Worm (Caenorhabditis elegans) whole organism, L1 larva: ENCODE measurements around the gene F47B7.3.

Experiments
- F16B12.6 ChIP-seq: fragments of 150-350 bp; optimal IDR thresholded peaks from 2 replicates; lab custom pipeline; 2014; ENCODE audit warnings: missing biosample characterization, missing genetic modification characterization
- Y116A8C.19 ChIP-seq: sonication (generic microtip); optimal IDR thresholded peaks from 2 replicates; lab custom pipeline; 2016; ENCODE audit warnings: missing compliant biosample characterization, missing genetic modification characterization, borderline replicate concordance
- aly-2 ChIP-seq: fragments of 150-350 bp; optimal IDR thresholded peaks from 2 replicates; lab custom pipeline; 2014; ENCODE audit warnings: missing biosample characterization, missing genetic modification characterization
- blmp-1 ChIP-seq: fragments of 150-350 bp; optimal IDR thresholded peaks from 2 replicates; lab custom pipeline; 2014; ENCODE audit warnings: missing biosample characterization, missing genetic modification characterization
- ceh-63 ChIP-seq: fragments of 200-800 bp; sonication (Bioruptor generic); optimal IDR thresholded peaks from 2 replicates; lab custom pipeline; 2018; ENCODE audit warnings: mild to moderate bottlenecking, missing genetic modification characterization, missing compliant biosample characterization
- ces-1 ChIP-seq: fragments of 150-350 bp; optimal IDR thresholded peaks from 2 replicates; lab custom pipeline; 2014; ENCODE audit warnings: missing biosample characterization, missing genetic modification reagents, missing genetic modification characterization
- dsc-1 ChIP-seq: sonication (generic microtip); optimal IDR thresholded peaks from 2 replicates; lab custom pipeline; 2016; ENCODE audit warnings: mild to moderate bottlenecking, missing genetic modification characterization, missing compliant biosample characterization
- efl-1 ChIP-seq, 4 experiments: fragments of 150-350 bp; optimal IDR thresholded peaks in 3 of 4; peaks in 1 of 4; 1 replicate in 1 of 4; 2 replicates in 3 of 4; lab custom pipeline; 2014; ENCODE audit warnings: missing biosample characterization in 2 of 4, missing genetic modification characterization in 2 of 4, missing genetic modification reagents in 2 of 4
- egl-13 ChIP-seq: sonication (generic microtip); optimal IDR thresholded peaks from 2 replicates; lab custom pipeline; 2016; ENCODE audit warnings: missing genotype, missing genetic modification reagents, missing genetic modification characterization, missing compliant biosample characterization
- egl-27 ChIP-seq, 2 experiments: fragments of 150-350 bp in 1 of 2; sonication (generic microtip); optimal IDR thresholded peaks; 3 replicates each; lab custom pipeline; 2017 to 2018; ENCODE audit warnings: missing biosample characterization in 2 of 2, missing genetic modification characterization in 2 of 2, missing genetic modification reagents in 2 of 2
- elt-2 ChIP-seq: sonication (generic microtip); optimal IDR thresholded peaks from 2 replicates; lab custom pipeline; 2016; ENCODE audit warnings: missing genetic modification characterization, mild to moderate bottlenecking, inconsistent platforms, missing compliant biosample characterization, missing genetic modification reagents
- elt-3 ChIP-seq, 6 experiments: fragments of 150-350 bp in 1 of 6; sonication (generic microtip); optimal IDR thresholded peaks; 2 replicates each; lab custom pipeline; 2017 to 2018; ENCODE audit warnings: missing biosample characterization in 6 of 6, missing genetic modification characterization in 6 of 6, inconsistent platforms in 1 of 6
- ets-5 ChIP-seq: fragments of 200-800 bp; sonication (Bioruptor generic); IDR thresholded peaks from 2 replicates; pipeline ENCODE4 v1.3.6; 2022; ENCODE audit warnings: missing genetic modification characterization, missing compliant biosample characterization
- fkh-4 ChIP-seq: sonication (generic microtip); optimal IDR thresholded peaks from 2 replicates; lab custom pipeline; 2016; ENCODE audit warnings: missing compliant biosample characterization, missing genetic modification characterization, borderline replicate concordance
- fkh-8 ChIP-seq: sonication (generic microtip); optimal IDR thresholded peaks from 2 replicates; lab custom pipeline; 2016; ENCODE audit warnings: mild to moderate bottlenecking, missing genetic modification characterization, missing compliant biosample characterization
- grh-1 ChIP-seq: fragments of 200-800 bp; sonication (Bioruptor generic); IDR thresholded peaks from 2 replicates; pipeline ENCODE4 v1.3.6; 2022; ENCODE audit warnings: missing genetic modification reagents, missing genetic modification characterization, missing compliant biosample characterization
- hpl-2 ChIP-seq: fragments of 150-350 bp; optimal IDR thresholded peaks from 2 replicates; lab custom pipeline; 2014; ENCODE audit warnings: missing biosample characterization, missing genetic modification reagents, missing genetic modification characterization
- isw-1 ChIP-seq: fragments of 200-800 bp; sonication (Bioruptor generic); IDR thresholded peaks from 2 replicates; pipeline ENCODE4 v1.3.6; 2022; ENCODE audit warnings: missing genetic modification characterization, missing compliant biosample characterization
- lin-14 ChIP-seq: fragments of 200-800 bp; sonication (Bioruptor generic); optimal IDR thresholded peaks from 2 replicates; lab custom pipeline; 2018; ENCODE audit warnings: mild to moderate bottlenecking, missing genetic modification characterization, moderate library complexity, missing compliant biosample characterization
- lin-35 ChIP-seq, 2 experiments: fragments of 150-350 bp; optimal IDR thresholded peaks; 2 replicates each; lab custom pipeline; 2014; ENCODE audit warnings: missing biosample characterization in 2 of 2, missing genetic modification characterization in 2 of 2, missing genetic modification reagents in 2 of 2
- lir-3 ChIP-seq: sonication (generic microtip); optimal IDR thresholded peaks from 2 replicates; lab custom pipeline; 2016; ENCODE audit warnings: mild to moderate bottlenecking, missing genetic modification characterization, moderate library complexity, missing compliant biosample characterization; ENCODE audit not compliant: poor library complexity
- lsy-2 ChIP-seq, 2 experiments: fragments of 150-350 bp; optimal IDR thresholded peaks; 2 replicates each; lab custom pipeline; 2014; ENCODE audit warnings: missing biosample characterization in 2 of 2, missing genetic modification characterization in 2 of 2
- mab-9 ChIP-seq: fragments of 200-800 bp; sonication (Bioruptor generic); IDR thresholded peaks from 2 replicates; pipeline ENCODE4 v1.3.6; 2022; ENCODE audit warnings: missing genetic modification reagents, missing genetic modification characterization, missing compliant biosample characterization
- mdl-1 ChIP-seq, 2 experiments: fragments of 150-350 bp; optimal IDR thresholded peaks; 2 replicates each; lab custom pipeline; 2014 to 2017; ENCODE audit warnings: missing biosample characterization in 2 of 2, missing genetic modification characterization in 2 of 2, inconsistent platforms in 1 of 2
- mef-2 ChIP-seq: fragments of 150-350 bp; optimal IDR thresholded peaks from 2 replicates; lab custom pipeline; 2014; ENCODE audit warnings: missing biosample characterization, missing genetic modification characterization
- mep-1 ChIP-seq: fragments of 150-350 bp; optimal IDR thresholded peaks from 2 replicates; lab custom pipeline; 2014; ENCODE audit warnings: missing biosample characterization, missing genetic modification characterization
- nhr-11 ChIP-seq: fragments of 150-350 bp; optimal IDR thresholded peaks from 2 replicates; lab custom pipeline; 2014; ENCODE audit warnings: missing biosample characterization, missing genetic modification characterization
- nhr-19 ChIP-seq: fragments of 200-800 bp; sonication (Bioruptor generic); conservative IDR thresholded peaks from 2 replicates; pipeline ENCODE4 v1.3.6; 2022; ENCODE audit warnings: missing genetic modification characterization, missing compliant biosample characterization
- nhr-237 ChIP-seq: fragments of 150-350 bp; optimal IDR thresholded peaks from 2 replicates; lab custom pipeline; 2014; ENCODE audit warnings: missing biosample characterization, missing genetic modification characterization
- nhr-47 ChIP-seq: sonication (generic microtip); optimal IDR thresholded peaks from 2 replicates; lab custom pipeline; 2016; ENCODE audit warnings: mild to moderate bottlenecking, missing genetic modification characterization, moderate library complexity, missing compliant biosample characterization
- nhr-71 ChIP-seq: sonication (generic microtip); optimal IDR thresholded peaks from 2 replicates; lab custom pipeline; 2016; ENCODE audit warnings: mild to moderate bottlenecking, missing genetic modification characterization, moderate library complexity, missing compliant biosample characterization
- nhr-85 ChIP-seq: sonication (generic microtip); peaks from one replicate; lab custom pipeline; 2016; ENCODE audit warnings: missing genetic modification characterization, inconsistent platforms, missing compliant biosample characterization
- pag-3 ChIP-seq: sonication (generic microtip); optimal IDR thresholded peaks from 2 replicates; lab custom pipeline; 2017; ENCODE audit warnings: missing genetic modification characterization, mild to moderate bottlenecking, missing compliant biosample characterization, antibody characterized with exemption, borderline replicate concordance; ENCODE audit not compliant: insufficient read depth
- rnt-1 ChIP-seq: sonication (generic microtip); optimal IDR thresholded peaks from 2 replicates; lab custom pipeline; 2016; ENCODE audit warnings: mild to moderate bottlenecking, missing genetic modification characterization, moderate library complexity, missing compliant biosample characterization
- skn-1 ChIP-seq: fragments of 150-350 bp; optimal IDR thresholded peaks from 2 replicates; lab custom pipeline; 2014; ENCODE audit warnings: missing biosample characterization, missing genetic modification characterization
- snu-23 ChIP-seq: sonication (generic microtip); optimal IDR thresholded peaks from 2 replicates; lab custom pipeline; 2016; ENCODE audit warnings: missing genetic modification characterization, missing compliant biosample characterization
- sox-4 ChIP-seq: sonication (generic microtip); optimal IDR thresholded peaks from 2 replicates; lab custom pipeline; 2016; ENCODE audit warnings: missing genetic modification characterization, missing compliant biosample characterization
- tbx-2 ChIP-seq: sonication (generic microtip); optimal IDR thresholded peaks from 2 replicates; lab custom pipeline; 2016; ENCODE audit warnings: missing genetic modification characterization, missing compliant biosample characterization
- tlp-1 ChIP-seq: fragments of 150-350 bp; optimal IDR thresholded peaks from 2 replicates; lab custom pipeline; 2014; ENCODE audit warnings: missing biosample characterization, missing genetic modification characterization
- unc-62 ChIP-seq: fragments of 150-350 bp; optimal IDR thresholded peaks from 2 replicates; lab custom pipeline; 2014; ENCODE audit warnings: missing biosample characterization, missing genetic modification reagents, missing genetic modification characterization
- unc-98 ChIP-seq: fragments of 200-800 bp; sonication (Bioruptor generic); IDR thresholded peaks from 2 replicates; pipeline ENCODE4 v1.3.6; 2022; ENCODE audit warnings: missing genetic modification characterization, missing compliant biosample characterization
- xbp-1 ChIP-seq: sonication (generic microtip); optimal IDR thresholded peaks from 2 replicates; lab custom pipeline; 2016; ENCODE audit warnings: missing genetic modification characterization, missing compliant biosample characterization
- ztf-11 ChIP-seq, 2 experiments: sonication (generic microtip); optimal IDR thresholded peaks; 2 replicates each; lab custom pipeline; 2016 to 2017; ENCODE audit warnings: missing genetic modification characterization in 2 of 2, missing biosample characterization in 1 of 2, missing compliant biosample characterization in 1 of 2

The F47B7.3 gene

ce11 chrX:3795642-3796041 lies 31.4 kb upstream of the F47B7.3 start, which contains the start of gene F35A5.5 (continued):
- no peak for TF ChIP-seq aly-2 (tag; lab: Kevin White, UChicago)
- TF ChIP-seq, all 84 proteins: peak for 0

ce11 chrX:3794161-3794560 lies 30.0 kb upstream of the F47B7.3 start:
- TF ChIP-seq nhr-85 (tag; lab: Kevin White, UChicago) (peak; percentile 1), F16B12.6 (tag; lab: Kevin White, UChicago) (no peak)

ce11 chrX:3793389-3793788 lies 29.2 kb upstream of the F47B7.3 start:
- TF ChIP-seq snu-23 (peak; percentile 35), lin-14 (peak; percentile 2), dsc-1 (tag; lab: Kevin White, UChicago) (no peak), lin-35 (GFP tag; optimal IDR thresholded peaks at IDR 0.05; lab: Kevin White, UChicago) (peak in 1 of 2 experiments; percentile 5), ceh-63 (GFP tag; lab: Kevin White, UChicago) (no peak)

- TF ChIP-seq elt-3 (tag; optimal IDR thresholded peaks at IDR 0.05; lab: Kevin White, UChicago) (no peak), lsy-2 (tag; optimal IDR thresholded peaks at IDR 0.05; lab: Kevin White, UChicago) (no peak), grh-1 (GFP tag; lab: Robert Waterston, UW) (no peak), blmp-1 (tag; lab: Kevin White, UChicago) (no peak), nhr-47 (tag; lab: Kevin White, UChicago) (no peak), mep-1 (no peak), skn-1 (tag; lab: Kevin White, UChicago) (no peak), sox-4 (tag; lab: Kevin White, UChicago) (no peak), pag-3 (tag; lab: Kevin White, UChicago) (no peak), Y116A8C.19 (no peak), fkh-8 (tag; lab: Kevin White, UChicago) (no peak), mdl-1 (tag; optimal IDR thresholded peaks at IDR 0.05; lab: Kevin White, UChicago) (no peak), xbp-1 (tag; lab: Kevin White, UChicago) (no peak), tlp-1 (tag; lab: Kevin White, UChicago) (no peak), ets-5 (no peak), nhr-11 (tag; lab: Kevin White, UChicago) (no peak), ces-1 (no peak), efl-1 (optimal IDR thresholded peaks at IDR 0.05; lab: Kevin White, UChicago) (no peak), efl-1 (GFP tag; optimal IDR thresholded peaks at IDR 0.05 in 1 of 2; lab: Kevin White, UChicago) (no peak), unc-98 (GFP tag; lab: Robert Waterston, UW) (no peak), ztf-11 (tag; optimal IDR thresholded peaks at IDR 0.05; lab: Kevin White, UChicago) (no peak)
- TF ChIP-seq, all 84 proteins: peak for 0
Measured at ce11 chrX:3792715-3793114, 28.5 kb upstream of the F47B7.3 start, which contains the start of gene idpp-5. Gene idpp-5 (minus strand): TSS chrX:3792815.

- no peak for TF ChIP-seq nhr-237
- no peak for TF ChIP-seq skn-1 (tag; lab: Kevin White, UChicago)
- TF ChIP-seq efl-1 (optimal IDR thresholded peaks at IDR 0.05; lab: Kevin White, UChicago), result no peak
- peak in 1 of 2 experiments; percentile 71 for TF ChIP-seq efl-1 (GFP tag; optimal IDR thresholded peaks at IDR 0.05 in 1 of 2; lab: Kevin White, UChicago)
Measured at ce11 chrX:3791098-3791497, 26.9 kb upstream of the F47B7.3 start.

- peak; percentile 71 for TF ChIP-seq nhr-47 (tag; lab: Kevin White, UChicago)
- peak; percentile 72 for TF ChIP-seq nhr-19
- no peak for TF ChIP-seq mab-9 (GFP tag; lab: Robert Waterston, UW)
- peak; percentile 87 for TF ChIP-seq nhr-71 (tag; lab: Kevin White, UChicago)
- TF ChIP-seq mdl-1 (tag; optimal IDR thresholded peaks at IDR 0.05; lab: Kevin White, UChicago), result peak in 1 of 2 experiments; percentile 70
- TF ChIP-seq egl-13 (tag; lab: Kevin White, UChicago), result no peak
- no peak for TF ChIP-seq fkh-8 (tag; lab: Kevin White, UChicago)
- TF ChIP-seq isw-1, result no peak
- TF ChIP-seq egl-27 (tag; optimal IDR thresholded peaks at IDR 0.05; lab: Kevin White, UChicago), result no peak
- TF ChIP-seq lir-3 (tag; lab: Kevin White, UChicago), result peak; percentile 56
- TF ChIP-seq mef-2 (tag; lab: Kevin White, UChicago), result no peak
- no peak for TF ChIP-seq elt-2 (tag; lab: Kevin White, UChicago)
- TF ChIP-seq tbx-2 (tag; lab: Kevin White, UChicago), result peak; percentile 70
- TF ChIP-seq unc-62 (GFP tag; lab: Kevin White, UChicago), result no peak
- peak; percentile 39 for TF ChIP-seq rnt-1 (tag; lab: Kevin White, UChicago)
- TF ChIP-seq hpl-2 (GFP tag; lab: Kevin White, UChicago), result no peak
- no peak for TF ChIP-seq fkh-4 (tag; lab: Kevin White, UChicago)
- TF ChIP-seq ets-5, result no peak
Measured at ce11 chrX:3788483-3788882, 24.3 kb upstream of the F47B7.3 start.
